Worm (Caenorhabditis elegans) whole organism, late embryonic: ENCODE data around the gene fbxc-7.

Source experiments
- ceh-19 ChIP-seq: fragments of 200-800 bp; sonication (Bioruptor generic); optimal IDR thresholded peaks from 2 replicates; lab custom pipeline; 2018; ENCODE audit warnings: mild to moderate bottlenecking, missing genetic modification characterization, missing compliant biosample characterization
- pha-4 ChIP-seq: fragments of 150-350 bp; optimal IDR thresholded peaks from 2 replicates; lab custom pipeline; 2018; ENCODE audit warnings: missing biosample characterization, missing genetic modification reagents, missing genetic modification characterization
- tbx-2 ChIP-seq: sonication (generic microtip); optimal IDR thresholded peaks from 2 replicates; lab custom pipeline; 2016; ENCODE audit warnings: missing genetic modification characterization, missing compliant biosample characterization

- TF ChIP-seq pha-4 (tag; lab: Kevin White, UChicago) (no peak), tbx-2 (tag; lab: Kevin White, UChicago) (no peak), ceh-19 (no peak)
These were observed 24.4 kb downstream of the fbxc-7 start, which contains the start of the genes fbxc-17 and fbxc-15 for ce11 chrII:979135-979534.
